Worm (Caenorhabditis elegans): ENCODE measurements around the gene gtsf-1.

DNA sequence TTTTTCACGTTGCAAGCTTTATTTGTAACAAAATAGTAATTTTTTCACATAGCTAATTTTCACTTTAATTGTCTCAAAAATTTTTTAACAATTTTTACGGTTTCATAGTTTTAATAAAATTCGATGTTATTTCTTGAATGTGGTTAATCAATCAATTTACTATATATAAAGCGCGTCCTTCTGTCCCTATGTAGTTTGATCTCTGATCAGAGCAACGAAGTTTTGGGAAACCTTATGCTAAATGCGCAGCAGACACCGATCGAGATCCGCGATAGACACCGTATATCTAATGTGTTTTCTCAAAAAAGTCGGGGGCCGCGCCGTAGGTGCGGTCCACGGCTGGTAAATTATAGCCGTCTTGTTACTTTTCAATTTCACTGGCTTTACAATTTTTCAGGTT is 22.9 kb downstream of the gtsf-1 start:
- TF ChIP-seq hmbx-1 (tag; optimal IDR thresholded peaks at IDR 0.05): no peak
- no peak for TF ChIP-seq ets-7 (tag; optimal IDR thresholded peaks at IDR 0.05)
- TF ChIP-seq ceh-36 (tag; optimal IDR thresholded peaks at IDR 0.05): no peak
- no peak for TF ChIP-seq F13C5.2 (tag; optimal IDR thresholded peaks at IDR 0.05)
- no peak for TF ChIP-seq sea-1 (GFP tag; conservative IDR thresholded peaks at IDR 0.05)
- no peak for TF ChIP-seq ama-1 (optimal IDR thresholded peaks at IDR 0.05)
- TF ChIP-seq flt-1 (GFP tag; IDR thresholded peaks at IDR 0.05): no peak
- TF ChIP-seq tra-4 (tag; optimal IDR thresholded peaks at IDR 0.05): no peak
- TF ChIP-seq tbx-11 (GFP tag; IDR thresholded peaks at IDR 0.05): no peak
- no peak for TF ChIP-seq scrt-1 (GFP tag; IDR thresholded peaks at IDR 0.05)

All from whole organism, early embryonic.